Fruit fly (Drosophila melanogaster) S2 (cell line): ENCODE data around the gene Svil.

Source experiments
- CG8478 ChIP-seq: fragments of >200 bp; optimal IDR thresholded peaks from 2 replicates; lab custom pipeline; 2018
- CTCF ChIP-seq, 2 experiments: fragments of >200 bp; optimal IDR thresholded peaks; 2 replicates each; lab custom pipeline; 2018

- no peak for TF ChIP-seq CTCF (optimal IDR thresholded peaks at IDR 0.05; lab: Kevin White, UChicago)
- no peak for TF ChIP-seq CG8478 (lab: Kevin White, UChicago)
Observed at dm6 chr3L:2478349-2478959, 101.0 kb downstream of the Svil start, which contains the start of gene Cyp4d20.
